Fruit fly (Drosophila melanogaster) whole organism, adult: ENCODE measurements around the gene Nhe1.

Experiments used
- CG11617 ChIP-seq: fragments of 200-800 bp; sonication (Bioruptor generic); optimal IDR thresholded peaks from 2 replicates; lab custom pipeline; 2017; ENCODE audit warnings: mild to moderate bottlenecking, missing biosample characterization, missing genetic modification reagents, missing genetic modification characterization
- CG12768 ChIP-seq: fragments of 200-800 bp; sonication (Bioruptor generic); optimal IDR thresholded peaks from 2 replicates; lab custom pipeline; 2017; ENCODE audit warnings: missing biosample characterization, missing genetic modification characterization, mild to moderate bottlenecking, moderate library complexity, missing genetic modification reagents
- CG14711 ChIP-seq: fragments of 200-800 bp; sonication (Bioruptor generic); optimal IDR thresholded peaks from 2 replicates; lab custom pipeline; 2018; ENCODE audit warnings: missing biosample characterization, mild to moderate bottlenecking, missing genetic modification characterization, moderate library complexity
- CG1620 ChIP-seq: fragments of 200-800 bp; sonication (Bioruptor generic); optimal IDR thresholded peaks from 2 replicates; lab custom pipeline; 2016; ENCODE audit warnings: missing biosample characterization, missing genetic modification characterization
- CG33017 ChIP-seq: fragments of 200-800 bp; sonication (Bioruptor generic); optimal IDR thresholded peaks from 2 replicates; lab custom pipeline; 2018; ENCODE audit warnings: missing biosample characterization, mild to moderate bottlenecking, missing genetic modification characterization, moderate library complexity
- CG5204 ChIP-seq: fragments of 200-800 bp; sonication (Bioruptor generic); optimal IDR thresholded peaks from 2 replicates; lab custom pipeline; 2016; ENCODE audit warnings: missing biosample characterization, missing genetic modification characterization
- CG7045 ChIP-seq: fragments of 200-800 bp; sonication (Bioruptor generic); optimal IDR thresholded peaks from 2 replicates; lab custom pipeline; 2017; ENCODE audit warnings: missing biosample characterization, mild to moderate bottlenecking, missing genetic modification characterization
- CG7101 ChIP-seq: fragments of 200-800 bp; sonication (Bioruptor generic); optimal IDR thresholded peaks from 2 replicates; lab custom pipeline; 2018; ENCODE audit warnings: missing biosample characterization, mild to moderate bottlenecking, missing genetic modification characterization, moderate library complexity
- Clk ChIP-seq: fragments of 200-800 bp; sonication (Bioruptor generic); optimal IDR thresholded peaks from 2 replicates; lab custom pipeline; 2017; ENCODE audit warnings: missing biosample characterization, missing genetic modification characterization
- Mnt ChIP-seq: fragments of 200-800 bp; sonication (Bioruptor generic); optimal IDR thresholded peaks from 2 replicates; lab custom pipeline; 2016; ENCODE audit warnings: missing biosample characterization, mild to moderate bottlenecking, missing genetic modification characterization
- bab1 ChIP-seq: fragments of 200-800 bp; sonication (Bioruptor generic); optimal IDR thresholded peaks from 3 replicates; lab custom pipeline; 2019; ENCODE audit warnings: missing biosample characterization, mild to moderate bottlenecking, missing genetic modification characterization, moderate library complexity
- cic ChIP-seq: fragments of 200-800 bp; sonication (Bioruptor generic); optimal IDR thresholded peaks from 2 replicates; lab custom pipeline; 2017; ENCODE audit warnings: missing biosample characterization, mild to moderate bottlenecking, missing genetic modification characterization, moderate library complexity
- cnc ChIP-seq, 2 experiments: fragments of >200 bp; optimal IDR thresholded peaks; 2 replicates each; lab custom pipeline; 2017
- kay ChIP-seq: fragments of 200-800 bp; sonication (Bioruptor generic); peaks from one replicate; lab custom pipeline; 2016; ENCODE audit warnings: missing biosample characterization, missing genetic modification characterization, borderline replicate concordance
- ovo ChIP-seq: fragments of 200-800 bp; sonication (Bioruptor generic); optimal IDR thresholded peaks from 2 replicates; lab custom pipeline; 2016; ENCODE audit warnings: missing biosample characterization, missing genetic modification characterization
- pad ChIP-seq: fragments of 200-800 bp; sonication (Bioruptor generic); optimal IDR thresholded peaks from 3 replicates; lab custom pipeline; 2017; ENCODE audit warnings: missing biosample characterization, missing genetic modification characterization, mild to moderate bottlenecking, moderate library complexity, missing genetic modification reagents
- tj ChIP-seq: fragments of 200-800 bp; sonication (Bioruptor generic); optimal IDR thresholded peaks from 3 replicates; lab custom pipeline; 2017; ENCODE audit warnings: missing biosample characterization, mild to moderate bottlenecking, missing genetic modification characterization, moderate library complexity
- toe ChIP-seq: fragments of 200-800 bp; sonication (Bioruptor generic); optimal IDR thresholded peaks from 2 replicates; lab custom pipeline; 2016; ENCODE audit warnings: missing biosample characterization, missing genetic modification characterization

Gene Nhe1

dm6 chr2L:140849-141248, 34.3 kb upstream of the Nhe1 start, which contains the start of the genes CG31975 and ovm:
Gene CG31975, minus strand, starts transcription at chr2L:140992.
Gene ovm, minus strand, starts transcription at chr2L:140992.
- TF ChIP-seq bab1 (GFP tag; lab: Kevin White, UChicago) (no peak), Mnt (GFP tag; lab: Kevin White, UChicago) (peak; percentile 26), cnc (optimal IDR thresholded peaks at IDR 0.05; lab: Kevin White, UChicago) (peak in 1 of 2 experiments; percentile 68), tj (GFP tag; lab: Kevin White, UChicago) (no peak), kay (GFP tag; lab: Kevin White, UChicago) (peak; percentile 1), pad (GFP tag; lab: Kevin White, UChicago) (no peak)

DNA sequence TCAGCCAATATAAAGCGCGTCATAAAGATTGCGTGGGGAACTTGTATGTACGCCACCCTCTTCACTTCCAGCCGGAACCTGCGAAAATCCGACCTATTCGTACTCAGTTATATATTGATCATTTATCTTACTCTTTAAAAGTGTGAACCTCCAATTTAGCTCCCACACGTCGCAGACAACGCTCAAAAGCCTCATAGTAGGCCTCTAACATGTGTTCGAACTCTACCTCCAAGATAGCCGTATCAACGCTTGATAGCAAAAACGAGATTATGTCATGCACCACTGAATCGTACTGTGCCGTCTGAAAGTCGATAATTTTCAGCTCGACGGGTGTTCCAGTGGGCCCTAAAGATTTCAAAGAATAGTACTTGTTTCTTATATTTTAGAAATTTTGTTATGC, 33.1 kb upstream of the Nhe1 start:
- peak; percentile 27 for TF ChIP-seq CG12768 (GFP tag; lab: Kevin White, UChicago)
- TF ChIP-seq CG14711 (tag; lab: Kevin White, UChicago): no peak
- no peak for TF ChIP-seq CG7045
- TF ChIP-seq CG11617 (GFP tag; lab: Kevin White, UChicago): no peak
- TF ChIP-seq cic (GFP tag; lab: Kevin White, UChicago): peak; percentile 37
- no peak for TF ChIP-seq CG33017 (tag; lab: Kevin White, UChicago)
- TF ChIP-seq tj (GFP tag; lab: Kevin White, UChicago): no peak
- TF ChIP-seq pad (GFP tag; lab: Kevin White, UChicago): no peak
- no peak for TF ChIP-seq bab1 (GFP tag; lab: Kevin White, UChicago)
- TF ChIP-seq Clk (GFP tag; lab: Kevin White, UChicago): no peak

DNA sequence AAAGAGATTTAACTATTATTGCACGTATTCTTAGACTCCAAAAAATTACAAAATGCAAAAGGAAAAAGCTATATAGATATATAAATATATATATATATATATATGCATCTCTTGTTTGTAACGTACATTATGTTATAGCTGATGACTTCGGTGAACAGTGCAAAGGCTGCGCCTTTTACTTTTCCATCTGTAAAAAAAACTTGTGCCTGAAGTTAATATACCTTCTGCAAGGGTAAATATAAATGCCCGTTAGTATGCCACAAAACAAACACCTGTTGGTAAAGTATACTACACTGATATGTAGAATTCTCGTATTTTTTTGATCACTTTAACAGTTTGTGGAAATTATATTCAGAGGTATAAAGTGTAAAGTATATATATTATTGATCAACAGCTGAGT, 31.5 kb upstream of the Nhe1 start:
- TF ChIP-seq toe (GFP tag; lab: Kevin White, UChicago) (no peak), CG7101 (tag; lab: Kevin White, UChicago) (no peak), CG7045 (no peak), pad (GFP tag; lab: Kevin White, UChicago) (no peak), CG12768 (GFP tag; lab: Kevin White, UChicago) (no peak)

- TF ChIP-seq CG5204: no peak
- TF ChIP-seq CG1620 (GFP tag; lab: Kevin White, UChicago): no peak
- TF ChIP-seq kay (GFP tag; lab: Kevin White, UChicago): peak; percentile 84
- peak; percentile 11 for TF ChIP-seq CG12768 (GFP tag; lab: Kevin White, UChicago)
- peak; percentile 53 for TF ChIP-seq cic (GFP tag; lab: Kevin White, UChicago)
- no peak for TF ChIP-seq CG14711 (tag; lab: Kevin White, UChicago)
Measured at dm6 chr2L:136747-137709, 30.5 kb upstream of the Nhe1 start.

DNA sequence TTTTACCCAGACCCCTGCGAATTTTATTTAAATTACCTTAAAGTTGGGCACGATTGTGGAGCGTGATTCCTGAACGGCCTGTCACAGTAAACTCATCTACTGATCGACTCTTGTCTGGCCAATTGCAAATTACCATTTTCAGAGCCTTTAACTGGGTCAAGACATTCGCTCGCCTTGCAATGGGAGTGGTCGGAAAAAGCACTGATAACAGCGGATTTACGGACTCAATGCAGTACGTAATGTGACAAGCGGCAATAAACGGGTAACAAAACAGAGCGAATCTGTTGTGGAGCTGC, 29.5 kb upstream of the Nhe1 start:
- no peak for TF ChIP-seq CG14711 (tag; lab: Kevin White, UChicago)
- TF ChIP-seq kay (GFP tag; lab: Kevin White, UChicago): no peak
- no peak for TF ChIP-seq CG11617 (GFP tag; lab: Kevin White, UChicago)
- TF ChIP-seq CG12768 (GFP tag; lab: Kevin White, UChicago): no peak
- TF ChIP-seq CG7101 (tag; lab: Kevin White, UChicago): no peak
- no peak for TF ChIP-seq Clk (GFP tag; lab: Kevin White, UChicago)
- TF ChIP-seq bab1 (GFP tag; lab: Kevin White, UChicago): no peak
- no peak for TF ChIP-seq tj (GFP tag; lab: Kevin White, UChicago)
- TF ChIP-seq cnc (optimal IDR thresholded peaks at IDR 0.05; lab: Kevin White, UChicago): no peak
- no peak for TF ChIP-seq Mnt (GFP tag; lab: Kevin White, UChicago)
- TF ChIP-seq ovo (GFP tag; lab: Kevin White, UChicago): no peak

- TF ChIP-seq CG7045 (no peak), CG33017 (tag; lab: Kevin White, UChicago) (no peak), CG12768 (GFP tag; lab: Kevin White, UChicago) (no peak), kay (GFP tag; lab: Kevin White, UChicago) (peak; percentile 30), CG1620 (GFP tag; lab: Kevin White, UChicago) (no peak)
Measured at dm6 chr2L:135383-136130, 29.0 kb upstream of the Nhe1 start.
